Worm (Caenorhabditis elegans): ENCODE measurements around the gene F54F2.7.

- no peak for TF ChIP-seq Y67H2A.10 (GFP tag; conservative IDR thresholded peaks at IDR 0.05)
- TF ChIP-seq rpc-1 (optimal IDR thresholded peaks at IDR 0.05), result peak; percentile 41
- TF ChIP-seq rpc-1 (tag; optimal IDR thresholded peaks at IDR 0.05), result no peak
- no peak for TF ChIP-seq aptf-2 (GFP tag; conservative IDR thresholded peaks at IDR 0.05)
- TF ChIP-seq Y53F4B.3 (GFP tag; IDR thresholded peaks at IDR 0.05), result no peak
Measured at ce11 chrIII:8767889-8768361, 39.2 kb downstream of the F54F2.7 start, which contains the start of gene mtss-1.
